Fruit fly (Drosophila melanogaster) whole organism, wandering third instar larva: Measurements from ENCODE around the gene PH4alphaEFB.

Source experiments
- Abd-B ChIP-seq: fragments of >200 bp; optimal IDR thresholded peaks from 2 replicates; lab custom pipeline; 2017; ENCODE audit warnings: missing biosample characterization, missing genetic modification characterization
- CG32264 ChIP-seq: fragments of 200-800 bp; sonication (Bioruptor generic); optimal IDR thresholded peaks from 2 replicates; lab custom pipeline; 2016; ENCODE audit warnings: missing biosample characterization, missing genetic modification characterization
- CrebA ChIP-seq: fragments of 200-800 bp; sonication (Bioruptor generic); optimal IDR thresholded peaks from 2 replicates; lab custom pipeline; 2016; ENCODE audit warnings: missing biosample characterization, mild to moderate bottlenecking, missing genetic modification characterization, borderline replicate concordance
- Dfd ChIP-seq: fragments of >200 bp; optimal IDR thresholded peaks from 2 replicates; lab custom pipeline; 2017; ENCODE audit warnings: missing biosample characterization, missing genetic modification characterization
- Dif ChIP-seq: fragments of 200-275, 200-300 bp; sonication (Bioruptor generic); optimal IDR thresholded peaks from 2 replicates; lab custom pipeline; 2018; ENCODE audit warnings: missing biosample characterization, missing genetic modification characterization; ENCODE audit not compliant: partially characterized antibody
- GATAd ChIP-seq: sonication (Bioruptor generic); optimal IDR thresholded peaks from 2 replicates; lab custom pipeline; 2016; ENCODE audit warnings: missing biosample characterization, missing genetic modification characterization
- HLH106 ChIP-seq: fragments of 200-800 bp; optimal IDR thresholded peaks from 3 replicates; lab custom pipeline; 2019; ENCODE audit warnings: missing biosample characterization, mild to moderate bottlenecking, missing genetic modification characterization, moderate library complexity
- Hr78 ChIP-seq: fragments of >200 bp; optimal IDR thresholded peaks from 2 replicates; lab custom pipeline; 2017; ENCODE audit warnings: missing biosample characterization, missing genetic modification characterization
- Hr83 ChIP-seq: fragments of 200-300 bp; sonication (Bioruptor generic); optimal IDR thresholded peaks from 2 replicates; lab custom pipeline; 2016; ENCODE audit warnings: missing biosample characterization, mild to moderate bottlenecking, missing genetic modification characterization, moderate library complexity; ENCODE audit not compliant: poor library complexity, severe bottlenecking
- Jra ChIP-seq: sonication (Bioruptor generic); optimal IDR thresholded peaks from 2 replicates; lab custom pipeline; 2016; ENCODE audit warnings: missing biosample characterization, missing genetic modification characterization
- Mio ChIP-seq: sonication (Bioruptor generic); optimal IDR thresholded peaks from 2 replicates; lab custom pipeline; 2016; ENCODE audit warnings: missing biosample characterization, missing genetic modification characterization
- Myc ChIP-seq: fragments of >200 bp; optimal IDR thresholded peaks from 2 replicates; lab custom pipeline; 2017
- N ChIP-seq: fragments of >200 bp; optimal IDR thresholded peaks from 2 replicates; lab custom pipeline; 2018; ENCODE audit warnings: missing biosample characterization, missing external identifiers, missing genetic modification characterization
- OdsH ChIP-seq: fragments of 200-800 bp; sonication (Bioruptor generic); optimal IDR thresholded peaks from 2 replicates; lab custom pipeline; 2016; ENCODE audit warnings: missing biosample characterization, mild to moderate bottlenecking, missing genetic modification characterization
- Sp1 ChIP-seq: fragments of 200-800 bp; sonication (Bioruptor generic); optimal IDR thresholded peaks from 3 replicates; lab custom pipeline; 2019; ENCODE audit warnings: missing biosample characterization, mild to moderate bottlenecking, missing genetic modification characterization, moderate library complexity
- Vsx2 ChIP-seq: fragments of 200-300, 225-300 bp; sonication (Bioruptor generic); optimal IDR thresholded peaks from 2 replicates; lab custom pipeline; 2018; ENCODE audit warnings: missing biosample characterization, missing genetic modification characterization; ENCODE audit not compliant: partially characterized antibody
- br ChIP-seq: fragments of 200-800 bp; sonication (Bioruptor generic); optimal IDR thresholded peaks from 2 replicates; lab custom pipeline; 2016; ENCODE audit warnings: missing biosample characterization, missing genetic modification characterization
- brk ChIP-seq: fragments of 200-800 bp; sonication (Bioruptor generic); optimal IDR thresholded peaks from 2 replicates; lab custom pipeline; 2016; ENCODE audit warnings: missing biosample characterization, mild to moderate bottlenecking, missing genetic modification characterization
- dl ChIP-seq, 2 experiments: fragments of 175-275, 200-275 bp in 1 of 2; fragments of 200-275 bp in 1 of 2; sonication (Bioruptor generic); optimal IDR thresholded peaks; lab custom pipeline; 2018; ENCODE audit warnings: mild to moderate bottlenecking in 2 of 2, missing biosample characterization in 2 of 2, missing genetic modification characterization in 2 of 2, moderate library complexity in 2 of 2; ENCODE audit not compliant: partially characterized antibody in 2 of 2, insufficient read depth in 1 of 2
- dmrt93B ChIP-seq: fragments of 200-800 bp; sonication (Bioruptor generic); optimal IDR thresholded peaks from 2 replicates; lab custom pipeline; 2018; ENCODE audit warnings: missing biosample characterization, mild to moderate bottlenecking, missing genetic modification characterization
- dsf ChIP-seq: sonication (Bioruptor generic); optimal IDR thresholded peaks from 2 replicates; lab custom pipeline; 2016; ENCODE audit warnings: missing biosample characterization, missing genetic modification characterization, borderline replicate concordance
- ey ChIP-seq: fragments of 200-800 bp; sonication (Bioruptor generic); optimal IDR thresholded peaks from 2 replicates; lab custom pipeline; 2016; ENCODE audit warnings: missing biosample characterization, missing genetic modification characterization
- foxo ChIP-seq, 2 experiments: fragments of 200-800 bp; sonication (Bioruptor generic); optimal IDR thresholded peaks; 2 replicates in 1 of 2; 3 replicates in 1 of 2; lab custom pipeline; 2016 to 2017; ENCODE audit warnings: missing biosample characterization in 2 of 2, missing genetic modification characterization in 2 of 2
- fru ChIP-seq: fragments of 200-800 bp; sonication (Bioruptor generic); optimal IDR thresholded peaks from 3 replicates; lab custom pipeline; 2016; ENCODE audit warnings: missing biosample characterization, mild to moderate bottlenecking, missing genetic modification characterization
- h ChIP-seq: fragments of 200-800 bp; sonication (Bioruptor generic); optimal IDR thresholded peaks from 3 replicates; lab custom pipeline; 2016; ENCODE audit warnings: missing biosample characterization, mild to moderate bottlenecking, missing genetic modification characterization
- jim ChIP-seq: fragments of 175-275, 200-325 bp; sonication (Bioruptor generic); optimal IDR thresholded peaks from 2 replicates; lab custom pipeline; 2016; ENCODE audit warnings: missing biosample characterization, mild to moderate bottlenecking, missing genetic modification characterization
- lola ChIP-seq: fragments of >200 bp; optimal IDR thresholded peaks from 2 replicates; lab custom pipeline; 2017; ENCODE audit warnings: missing biosample characterization, missing genetic modification characterization
- pan ChIP-seq: fragments of >200 bp; optimal IDR thresholded peaks from 2 replicates; lab custom pipeline; 2017
- psq ChIP-seq: fragments of 200-800 bp; sonication (Bioruptor generic); optimal IDR thresholded peaks from 3 replicates; lab custom pipeline; 2017; ENCODE audit warnings: missing biosample characterization, mild to moderate bottlenecking, missing genetic modification characterization, moderate library complexity
- rgr ChIP-seq: fragments of 200-800 bp; sonication (Bioruptor generic); optimal IDR thresholded peaks from 3 replicates; lab custom pipeline; 2016; ENCODE audit warnings: missing biosample characterization, mild to moderate bottlenecking, missing genetic modification characterization
- sage ChIP-seq: fragments of 200-800 bp; sonication (Bioruptor generic); optimal IDR thresholded peaks from 2 replicates; lab custom pipeline; 2016; ENCODE audit warnings: missing biosample characterization, mild to moderate bottlenecking, missing genetic modification characterization
- sv ChIP-seq: fragments of 200-800 bp; sonication (Bioruptor generic); optimal IDR thresholded peaks from 3 replicates; lab custom pipeline; 2016; ENCODE audit warnings: missing biosample characterization, missing genetic modification characterization
- woc ChIP-seq: sonication (Bioruptor generic); optimal IDR thresholded peaks from 2 replicates; lab custom pipeline; 2016; ENCODE audit warnings: missing biosample characterization, mild to moderate bottlenecking, missing genetic modification characterization

The PH4alphaEFB gene

DNA sequence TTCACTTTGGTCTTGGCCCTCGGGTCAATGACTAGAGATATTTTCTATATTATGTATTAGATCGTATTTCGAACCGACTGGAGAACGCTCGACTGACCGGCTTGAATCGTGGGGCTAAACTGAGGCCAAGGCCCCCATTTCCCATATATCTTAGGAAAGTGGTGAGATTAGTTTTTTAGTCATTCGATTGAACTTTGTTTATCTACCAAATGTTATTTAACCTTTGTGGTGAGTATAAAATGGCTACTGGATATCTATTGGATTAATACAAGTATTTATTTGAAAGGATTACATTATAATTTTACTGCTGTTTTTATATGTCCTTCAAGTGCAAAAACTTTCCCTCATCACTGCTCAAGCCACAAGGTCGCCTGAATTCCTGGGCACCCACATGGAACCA lies 37.6 kb downstream of the PH4alphaEFB start, which contains the start of gene CG31371:
Gene CG31371 (minus strand): TSS at position 101 of the 400 bp plus-strand sequence.
- TF ChIP-seq pan (lab: Kevin White, UChicago) (no peak), dl (GFP tag; optimal IDR thresholded peaks at IDR 0.05; lab: Kevin White, UChicago; ENCODE audit: insufficient read depth in 1 of 2, partially characterized antibody in 2 of 2) (no peak), h (GFP tag; lab: Kevin White, UChicago) (no peak)
- TF ChIP-seq, all 38 proteins: peak for 0

DNA sequence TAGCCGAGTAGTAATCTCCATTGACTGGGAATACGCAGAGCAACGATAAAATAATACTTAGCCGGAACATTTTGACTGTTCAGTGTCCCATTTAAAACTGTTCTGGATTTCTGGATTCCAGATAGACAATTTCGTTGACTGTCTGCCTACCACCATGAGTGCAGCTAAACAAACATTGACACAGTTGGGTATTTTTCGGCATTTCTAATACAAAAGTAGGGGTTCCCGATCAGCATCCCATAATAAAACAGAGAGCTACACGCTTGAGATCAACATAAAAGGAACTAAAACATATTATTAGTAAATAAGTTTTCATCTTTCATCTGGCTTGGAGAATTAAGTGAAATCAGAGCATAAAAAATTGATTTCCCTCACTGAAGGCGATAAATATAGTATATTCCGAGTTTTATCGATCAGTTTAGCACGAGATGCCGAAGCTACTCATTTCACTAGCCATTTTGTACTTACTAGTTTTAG lies 39.7 kb downstream of the PH4alphaEFB start, which contains the start of the genes PH4alphaSG1 and CG15539:
Gene PH4alphaSG1 (minus strand): TSS at position 101 of the 477 bp plus-strand sequence.
Gene CG15539 (plus strand): TSS at position 427 of the 477 bp plus-strand sequence.
- TF ChIP-seq Dfd (GFP tag; lab: Kevin White, UChicago), result no peak
- no peak for TF ChIP-seq Myc
- TF ChIP-seq dl (GFP tag; optimal IDR thresholded peaks at IDR 0.05; lab: Kevin White, UChicago; ENCODE audit: insufficient read depth in 1 of 2, partially characterized antibody in 2 of 2), result no peak

DNA sequence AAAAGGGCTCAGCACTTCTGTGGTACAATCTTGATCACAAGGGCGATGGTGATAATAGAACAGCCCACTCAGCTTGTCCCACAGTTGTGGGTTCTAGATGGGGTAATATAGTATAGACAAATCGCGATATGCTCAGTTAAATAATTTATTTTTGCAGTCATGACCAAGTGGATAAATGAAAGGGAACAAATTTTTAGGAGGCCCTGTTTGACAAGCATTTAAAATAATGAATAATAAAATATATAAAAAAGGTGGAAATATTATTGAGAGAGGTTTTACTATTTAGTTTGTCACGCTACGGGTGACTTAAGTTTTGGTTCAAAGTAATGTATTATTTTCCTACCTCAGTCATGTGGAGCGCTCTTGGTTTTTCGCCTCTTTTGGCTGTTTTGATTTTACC lies 41.9 kb downstream of the PH4alphaEFB start, which contains the start of gene CG34041:
Gene CG34041 (plus strand): TSS at position 301 of the 400 bp plus-strand sequence.
- TF ChIP-seq Dfd (GFP tag; lab: Kevin White, UChicago) (no peak), sage (GFP tag; lab: Kevin White, UChicago) (no peak), CrebA (GFP tag; lab: Kevin White, UChicago) (no peak), Myc (no peak), Sp1 (no peak), fru (GFP tag; lab: Kevin White, UChicago) (no peak), lola (GFP tag; lab: Kevin White, UChicago) (no peak), woc (GFP tag; lab: Kevin White, UChicago) (no peak), Dif (GFP tag; lab: Kevin White, UChicago) (no peak), Hr78 (GFP tag; lab: Kevin White, UChicago) (no peak), Abd-B (no peak), rgr (GFP tag; lab: Kevin White, UChicago) (no peak), Jra (no peak), dsf (GFP tag; lab: Kevin White, UChicago) (no peak), h (GFP tag; lab: Kevin White, UChicago) (no peak), ey (GFP tag; lab: Kevin White, UChicago) (no peak)

DNA sequence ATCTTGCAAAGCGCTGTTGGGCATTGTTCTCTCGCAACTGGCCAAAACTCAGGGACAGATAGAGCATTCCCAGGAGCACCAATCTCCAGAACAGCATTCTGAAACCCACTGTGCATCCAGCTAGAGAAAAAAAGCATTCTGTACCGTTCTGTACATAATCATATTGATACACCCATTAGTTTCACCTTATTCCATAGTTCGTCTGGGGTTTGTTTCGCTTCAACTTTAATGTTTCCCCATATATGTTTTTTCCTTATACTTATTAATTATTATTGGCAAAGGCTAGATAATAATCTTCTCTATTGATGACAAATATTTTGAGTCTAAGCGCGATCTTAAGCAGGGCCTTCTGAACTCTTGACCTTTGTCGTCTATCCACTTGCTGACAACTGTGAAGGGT lies 46.3 kb downstream of the PH4alphaEFB start, which contains the start of gene PH4alphaNE2:
Gene PH4alphaNE2 (minus strand): TSS at position 101 of the 400 bp plus-strand sequence.
- TF ChIP-seq jim (GFP tag; lab: Kevin White, UChicago) (no peak), dsf (GFP tag; lab: Kevin White, UChicago) (no peak), dmrt93B (no peak), Hr78 (GFP tag; lab: Kevin White, UChicago) (no peak), brk (no peak), HLH106 (tag; lab: Kevin White, UChicago) (no peak), Mio (GFP tag; lab: Kevin White, UChicago) (no peak), fru (GFP tag; lab: Kevin White, UChicago) (no peak), br (GFP tag; lab: Kevin White, UChicago) (no peak), foxo (GFP tag; optimal IDR thresholded peaks at IDR 0.05; lab: Kevin White, UChicago) (no peak), CG32264 (GFP tag; lab: Kevin White, UChicago) (no peak), GATAd (GFP tag; lab: Kevin White, UChicago) (no peak), lola (GFP tag; lab: Kevin White, UChicago) (no peak), psq (GFP tag; lab: Kevin White, UChicago) (no peak), woc (GFP tag; lab: Kevin White, UChicago) (no peak), Abd-B (no peak), OdsH (no peak), Hr83 (GFP tag; lab: Kevin White, UChicago) (no peak)
- TF ChIP-seq, all 38 proteins: peak for 0

DNA sequence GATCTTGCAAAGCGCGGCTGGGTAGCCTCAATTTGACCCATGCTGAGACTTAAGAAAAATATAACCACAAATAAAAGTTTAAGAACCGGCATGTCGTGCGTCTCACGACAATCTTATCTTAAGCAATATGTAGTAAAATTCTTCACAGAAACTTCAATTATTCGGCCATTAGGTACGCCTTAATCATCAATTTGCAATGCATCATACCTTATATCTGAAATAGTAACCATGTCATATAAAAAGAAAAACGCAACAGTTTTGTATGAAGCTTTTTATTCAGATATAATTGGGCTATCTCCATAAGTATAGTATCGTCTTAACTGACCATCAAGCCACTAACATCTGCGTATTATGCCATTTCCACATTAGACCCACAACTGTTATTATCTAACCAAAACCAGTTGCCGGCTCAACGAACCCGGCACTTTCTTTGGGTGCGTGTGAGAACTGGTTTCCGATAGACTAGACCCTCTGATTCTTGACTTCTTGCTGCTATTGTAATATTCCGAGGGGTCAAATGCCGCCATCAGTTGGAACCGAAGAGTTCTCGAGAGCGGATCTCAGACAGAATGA lies 48.5 kb downstream of the PH4alphaEFB start, which contains the start of the genes CG31524 and CG9698:
Gene CG31524 (minus strand): TSS at position 101 of the 573 bp plus-strand sequence.
Gene CG9698 (plus strand): TSS at position 523 of the 573 bp plus-strand sequence.
- TF ChIP-seq CrebA (GFP tag; lab: Kevin White, UChicago) (no peak), lola (GFP tag; lab: Kevin White, UChicago) (no peak), sage (GFP tag; lab: Kevin White, UChicago) (no peak), Dfd (GFP tag; lab: Kevin White, UChicago) (no peak), jim (GFP tag; lab: Kevin White, UChicago) (no peak), fru (GFP tag; lab: Kevin White, UChicago) (no peak), N (GFP tag; lab: Kevin White, UChicago) (no peak), sv (GFP tag; lab: Kevin White, UChicago) (no peak), Jra (no peak), foxo (GFP tag; optimal IDR thresholded peaks at IDR 0.05; lab: Kevin White, UChicago) (no peak), rgr (GFP tag; lab: Kevin White, UChicago) (no peak), Vsx2 (GFP tag; lab: Kevin White, UChicago) (no peak), dl (GFP tag; optimal IDR thresholded peaks at IDR 0.05; lab: Kevin White, UChicago; ENCODE audit: insufficient read depth in 1 of 2, partially characterized antibody in 2 of 2) (no peak)
